Fruit fly (Drosophila melanogaster) whole organism, prepupa: ENCODE measurements around the gene Coq7.

ENCODE experiments used
- CG11294 ChIP-seq: fragments of 200-800 bp; sonication (Bioruptor generic); IDR thresholded peaks from 2 replicates; pipeline ENCODE4 v1.3.6; 2022; ENCODE audit warnings: missing biosample characterization, missing genetic modification characterization
- acj6 ChIP-seq: fragments of 200-800 bp; sonication (Bioruptor generic); optimal IDR thresholded peaks from 3 replicates; lab custom pipeline; 2016; ENCODE audit warnings: missing biosample characterization, missing genetic modification characterization

DNA sequence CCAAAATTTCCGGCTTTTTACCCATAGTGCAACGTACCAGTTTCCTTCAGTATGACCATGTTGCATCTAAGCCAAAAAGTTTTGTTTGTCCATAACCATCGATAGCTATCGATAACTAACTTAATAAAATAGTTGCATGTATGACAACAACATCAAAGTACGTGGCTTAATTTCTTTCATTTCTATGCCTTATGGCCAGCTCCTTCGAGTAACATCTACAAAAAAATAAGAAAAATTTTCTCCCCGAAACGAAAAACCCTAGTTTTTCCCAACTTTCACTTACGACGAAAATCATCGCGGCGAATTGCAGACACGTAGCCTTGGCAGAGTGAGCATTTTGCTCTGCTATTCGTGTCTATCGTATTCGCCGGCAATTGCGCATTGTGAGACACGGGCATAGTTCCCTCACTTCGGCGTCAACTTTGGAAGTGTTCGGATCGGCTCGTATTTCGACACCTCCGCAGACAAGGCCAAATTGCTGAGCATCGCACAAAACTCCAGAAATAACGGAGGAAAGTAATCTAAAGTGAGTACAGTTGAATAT, 14.8 kb upstream of the Coq7 start, which contains the start of gene sov:
- TF ChIP-seq acj6 (no peak), CG11294 (GFP tag; lab: Robert Waterston, UW) (no peak)
